Worm (Caenorhabditis elegans): ENCODE results near the gene C52E4.12.

The C52E4.12 gene

DNA sequence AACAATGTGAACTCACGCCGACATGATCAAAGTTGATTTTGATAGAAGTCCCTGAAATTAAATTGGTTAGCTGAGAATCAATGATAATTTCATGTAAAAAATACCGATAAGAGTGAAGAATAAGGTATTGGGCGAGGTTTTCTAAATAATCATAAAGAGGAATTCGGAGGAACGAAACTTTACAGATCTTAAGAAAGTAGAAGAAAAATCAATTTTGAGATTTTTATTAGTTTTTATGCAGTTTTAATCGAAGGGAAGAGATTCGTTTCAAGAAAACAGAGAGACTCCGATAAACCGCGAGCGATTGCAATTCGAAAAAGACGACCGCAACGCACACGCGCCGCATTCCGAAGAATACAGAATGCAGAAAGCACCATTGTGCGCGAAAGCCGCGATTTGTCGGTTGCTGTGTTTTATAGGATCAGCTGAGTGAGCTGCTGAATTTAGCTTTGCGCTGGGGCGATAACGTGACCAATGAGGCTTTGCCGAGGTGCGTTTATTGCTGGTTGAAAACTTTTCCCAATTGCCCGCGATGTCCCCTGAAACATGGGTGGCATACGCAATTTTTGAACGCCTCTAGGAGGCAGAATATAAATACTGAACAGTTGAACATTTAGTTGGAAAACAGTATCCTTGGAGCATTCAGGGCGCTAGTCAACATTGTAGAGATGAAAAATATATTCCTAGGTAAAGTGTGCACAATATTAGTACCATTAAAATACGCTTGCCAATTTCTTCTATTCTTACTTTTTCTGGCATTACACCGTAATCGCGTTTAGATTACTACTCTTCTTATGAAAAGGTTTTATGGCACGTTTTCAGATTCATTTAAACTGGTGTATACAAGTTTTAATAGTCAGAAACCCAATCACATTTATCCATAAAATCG is 16.0 kb upstream of the C52E4.12 start, which contains the start of gene snr-4 (continued):
- peak; percentile 68 for TF ChIP-seq efl-3 (GFP tag; optimal IDR thresholded peaks at IDR 0.05)
- peak; percentile 94 for TF ChIP-seq ama-1 (optimal IDR thresholded peaks at IDR 0.05)
- TF ChIP-seq unc-130 (tag; optimal IDR thresholded peaks at IDR 0.05) = peak; percentile 66
- peak; percentile 56 for TF ChIP-seq pqm-1 (tag; optimal IDR thresholded peaks at IDR 0.05)
- no peak for TF ChIP-seq hlh-17 (GFP tag; optimal IDR thresholded peaks at IDR 0.05; ENCODE audit: borderline replicate concordance)
- peak; percentile 98 for TF ChIP-seq pax-3 (tag; optimal IDR thresholded peaks at IDR 0.05)
- peak; percentile 96 to 97 (median 96) for TF ChIP-seq ceh-82 (tag; optimal IDR thresholded peaks at IDR 0.05)
- TF ChIP-seq unc-62 (GFP tag; optimal IDR thresholded peaks at IDR 0.05) = peak; percentile 60
- peak; percentile 87 for TF ChIP-seq hpl-2 (GFP tag; optimal IDR thresholded peaks at IDR 0.05)
- TF ChIP-seq nhr-19 (GFP tag; conservative IDR thresholded peaks at IDR 0.05) = peak; percentile 98
- peak; percentile 36 for TF ChIP-seq nhr-84 (tag; optimal IDR thresholded peaks at IDR 0.05)
- TF ChIP-seq rnt-1 (tag; optimal IDR thresholded peaks at IDR 0.05) = peak; percentile 97
- TF ChIP-seq snpc-4 (tag; optimal IDR thresholded peaks at IDR 0.05) = peak; percentile 99
- TF ChIP-seq lir-3 (tag; optimal IDR thresholded peaks at IDR 0.05; ENCODE audit: poor library complexity) = peak; percentile 74
- peak; percentile 80 for TF ChIP-seq skn-1 (tag; optimal IDR thresholded peaks at IDR 0.05)
- no peak for TF ChIP-seq ces-1 (GFP tag; optimal IDR thresholded peaks at IDR 0.05)
- TF ChIP-seq elt-3 (tag; optimal IDR thresholded peaks at IDR 0.05) = peak in 5 of 6 experiments; percentile 30 to 96 (median 93)
- TF ChIP-seq hlh-4 (tag; optimal IDR thresholded peaks at IDR 0.05) = no peak
- TF ChIP-seq fkh-10 (GFP tag; optimal IDR thresholded peaks at IDR 0.05) = peak; percentile 69
- no peak for TF ChIP-seq unc-30 (tag; optimal IDR thresholded peaks at IDR 0.05)
- peak; percentile 98 for TF ChIP-seq nhr-71 (tag; optimal IDR thresholded peaks at IDR 0.05)
- TF ChIP-seq C34B4.2 (tag; optimal IDR thresholded peaks at IDR 0.05) = peak; percentile 23
- TF ChIP-seq nhr-76 (tag; optimal IDR thresholded peaks at IDR 0.05) = peak; percentile 37
- peak; percentile 93 for TF ChIP-seq xbp-1 (tag; optimal IDR thresholded peaks at IDR 0.05)
- peak; percentile 90 for TF ChIP-seq irx-1 (tag; optimal IDR thresholded peaks at IDR 0.05)
- peak; percentile 96 for TF ChIP-seq isw-1 (GFP tag; IDR thresholded peaks at IDR 0.05)
- peak; percentile 98 for TF ChIP-seq grh-1 (GFP tag; IDR thresholded peaks at IDR 0.05)
- peak; percentile 76 for TF ChIP-seq nhr-237 (tag; optimal IDR thresholded peaks at IDR 0.05)
- no peak for TF ChIP-seq aha-1 (tag; optimal IDR thresholded peaks at IDR 0.05)
- TF ChIP-seq C16A3.4 (tag; optimal IDR thresholded peaks at IDR 0.05) = peak; percentile 84
- TF ChIP-seq nhr-77 (tag; optimal IDR thresholded peaks at IDR 0.05) = peak; percentile 95
- peak; percentile 93 for TF ChIP-seq jun-1 (tag; optimal IDR thresholded peaks at IDR 0.05)
- peak; percentile 69 for TF ChIP-seq fkh-4 (tag; optimal IDR thresholded peaks at IDR 0.05; ENCODE audit: borderline replicate concordance)
- TF ChIP-seq ceh-88 (GFP tag; IDR thresholded peaks at IDR 0.05) = peak; percentile 91
- TF ChIP-seq ztf-4 (tag; optimal IDR thresholded peaks at IDR 0.05) = peak; percentile 82

DNA sequence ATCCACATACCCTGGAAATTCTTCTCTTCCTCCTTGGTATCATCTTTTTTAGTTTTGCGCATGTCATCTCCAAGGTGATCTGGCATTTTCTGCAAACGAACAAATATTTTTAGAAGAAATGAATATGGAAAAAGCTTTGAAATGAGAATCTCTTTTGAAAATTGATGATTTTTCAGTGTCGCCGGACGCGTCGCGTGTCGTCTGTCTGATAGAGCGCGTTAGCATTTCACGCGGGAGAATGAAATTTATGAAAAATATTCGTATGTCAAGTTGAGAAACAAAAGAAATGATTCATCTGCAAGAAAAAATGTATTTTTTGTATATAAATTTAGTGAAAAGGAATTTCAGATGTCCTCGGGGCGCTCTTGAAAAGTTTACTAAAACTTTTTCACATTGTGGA is 13.7 kb upstream of the C52E4.12 start, which contains the start of gene rpt-1:
Gene rpt-1, minus strand, starts transcription at position 89 of the 400 bp plus-strand sequence.
- TF ChIP-seq isw-1 (GFP tag; IDR thresholded peaks at IDR 0.05) (peak; percentile 52), efl-3 (GFP tag; optimal IDR thresholded peaks at IDR 0.05) (no peak), blmp-1 (tag; optimal IDR thresholded peaks at IDR 0.05) (peak; percentile 84), nhr-71 (tag; optimal IDR thresholded peaks at IDR 0.05) (peak; percentile 69), fkh-8 (tag; optimal IDR thresholded peaks at IDR 0.05) (peak; percentile 44), xbp-1 (tag; optimal IDR thresholded peaks at IDR 0.05) (peak; percentile 55), nhr-47 (tag; optimal IDR thresholded peaks at IDR 0.05) (peak; percentile 65), egl-27 (tag; optimal IDR thresholded peaks at IDR 0.05) (no peak), lin-15B (tag; optimal IDR thresholded peaks at IDR 0.05) (peak; percentile 83), lin-39 (tag; optimal IDR thresholded peaks at IDR 0.05) (no peak), hlh-4 (tag; optimal IDR thresholded peaks at IDR 0.05) (no peak), efl-1 (optimal IDR thresholded peaks at IDR 0.05) (peak; percentile 92 to 98), efl-1 (GFP tag; optimal IDR thresholded peaks at IDR 0.05 in 1 of 2) (peak; percentile 91 to 99), mef-2 (tag; optimal IDR thresholded peaks at IDR 0.05) (no peak), ztf-4 (tag; optimal IDR thresholded peaks at IDR 0.05) (no peak), ceh-63 (GFP tag; optimal IDR thresholded peaks at IDR 0.05) (no peak), F16B12.6 (tag; optimal IDR thresholded peaks at IDR 0.05) (peak; percentile 55), snu-23 (GFP tag; optimal IDR thresholded peaks at IDR 0.05) (peak; percentile 68), egl-13 (tag; optimal IDR thresholded peaks at IDR 0.05) (no peak), zip-4 (GFP tag; optimal IDR thresholded peaks at IDR 0.05) (no peak), swsn-7 (tag; optimal IDR thresholded peaks at IDR 0.05) (peak; percentile 51), ceh-88 (GFP tag; IDR thresholded peaks at IDR 0.05) (no peak), irx-1 (tag; optimal IDR thresholded peaks at IDR 0.05) (no peak), sptf-1 (tag; optimal IDR thresholded peaks at IDR 0.05) (no peak), ces-1 (GFP tag; optimal IDR thresholded peaks at IDR 0.05) (no peak), grh-1 (GFP tag; IDR thresholded peaks at IDR 0.05) (no peak)
